Worm (Caenorhabditis elegans): ENCODE results near the gene K03H6.5.

ce11 chrIV:1496679-1497033, 39.6 kb downstream of the K03H6.5 start:
- TF ChIP-seq ama-1 (optimal IDR thresholded peaks at IDR 0.05) (no peak), hmbx-1 (tag; optimal IDR thresholded peaks at IDR 0.05) (no peak), ets-7 (tag; optimal IDR thresholded peaks at IDR 0.05) (no peak)
